Fruit fly (Drosophila melanogaster) whole organism, embryonic: ENCODE measurements around the gene lectin-37Db.

Experiments
- Antp ChIP-seq: fragments of 200-800 bp; sonication (Bioruptor generic); optimal IDR thresholded peaks from 3 replicates; lab custom pipeline; 2016; ENCODE audit warnings: missing biosample characterization, missing genetic modification characterization
- Atf-2 ChIP-seq: fragments of 200-800 bp; sonication (Bioruptor generic); optimal IDR thresholded peaks from 2 replicates; lab custom pipeline; 2016; ENCODE audit warnings: missing biosample characterization, missing genetic modification characterization
- CG10543 ChIP-seq: fragments of 200-800 bp; sonication (Bioruptor generic); optimal IDR thresholded peaks from 3 replicates; lab custom pipeline; 2017; ENCODE audit warnings: missing biosample characterization, mild to moderate bottlenecking, missing genetic modification characterization, moderate library complexity
- CG11247 ChIP-seq: fragments of 200-800 bp; sonication (Bioruptor generic); IDR thresholded peaks from 2 replicates; pipeline ENCODE4 v1.3.6; 2022; ENCODE audit warnings: missing biosample characterization, missing genetic modification characterization
- CG13624 ChIP-seq: fragments of 200-800 bp; sonication (Bioruptor generic); optimal IDR thresholded peaks from 2 replicates; lab custom pipeline; 2016; ENCODE audit warnings: missing biosample characterization, missing genetic modification characterization
- CG15479 ChIP-seq: fragments of 200-800 bp; sonication (Bioruptor generic); optimal IDR thresholded peaks from 3 replicates; lab custom pipeline; 2019; ENCODE audit warnings: missing biosample characterization, mild to moderate bottlenecking, missing genetic modification characterization, moderate library complexity
- CG18476 ChIP-seq: fragments of 200-800 bp; sonication (Bioruptor generic); optimal IDR thresholded peaks from 2 replicates; lab custom pipeline; 2016; ENCODE audit warnings: missing biosample characterization, mild to moderate bottlenecking, missing genetic modification characterization
- CG30431 ChIP-seq: fragments of 200-800 bp; sonication (Bioruptor generic); optimal IDR thresholded peaks from 2 replicates; lab custom pipeline; 2017; ENCODE audit warnings: missing biosample characterization, missing genetic modification characterization
- CG31365 ChIP-seq: fragments of 200-800 bp; sonication (Bioruptor generic); optimal IDR thresholded peaks from 2 replicates; lab custom pipeline; 2018; ENCODE audit warnings: missing biosample characterization, mild to moderate bottlenecking, missing genetic modification characterization
- CG32532 ChIP-seq: fragments of 200-800 bp; sonication (Bioruptor generic); IDR thresholded peaks from 2 replicates; pipeline ENCODE4 v1.3.6; 2022; ENCODE audit warnings: missing biosample characterization, missing genetic modification characterization
- CG34376 ChIP-seq: fragments of 200-800 bp; sonication (Bioruptor generic); optimal IDR thresholded peaks from 2 replicates; lab custom pipeline; 2018; ENCODE audit warnings: missing biosample characterization, mild to moderate bottlenecking, missing genetic modification characterization
- CG5180 ChIP-seq: fragments of 200-800 bp; sonication (Bioruptor generic); optimal IDR thresholded peaks from 3 replicates; lab custom pipeline; 2017; ENCODE audit warnings: missing biosample characterization, missing genetic modification characterization, mild to moderate bottlenecking, moderate library complexity, missing genetic modification reagents
- CG6272 ChIP-seq: fragments of 200-800 bp; sonication (Bioruptor generic); IDR thresholded peaks from 2 replicates; pipeline ENCODE4 v1.3.6; 2022; ENCODE audit warnings: missing biosample characterization, missing genetic modification characterization
- CG7372 ChIP-seq: fragments of 200-800 bp; sonication (Bioruptor generic); IDR thresholded peaks from 2 replicates; pipeline ENCODE4 v1.3.6; 2022; ENCODE audit warnings: missing biosample characterization, missing genetic modification characterization
- CG7963 ChIP-seq: fragments of 200-800 bp; sonication (Bioruptor generic); IDR thresholded peaks from 3 replicates; pipeline ENCODE4 v1.3.6; 2022; ENCODE audit warnings: missing biosample characterization, missing genetic modification characterization; ENCODE audit not compliant: partially characterized antibody
- CG8290 ChIP-seq, 3 experiments: fragments of 200-800 bp; sonication (Bioruptor generic); optimal IDR thresholded peaks; 2 replicates each; lab custom pipeline; 2016 to 2019; ENCODE audit warnings: missing biosample characterization in 3 of 3, missing genetic modification characterization in 3 of 3, mild to moderate bottlenecking in 2 of 3, moderate library complexity in 1 of 3
- D ChIP-seq, 2 experiments: fragments of 200-800 bp in 1 of 2; fragments of >200 bp in 1 of 2; sonication (Bioruptor generic) in 1 of 2; optimal IDR thresholded peaks; 2 replicates in 1 of 2; 3 replicates in 1 of 2; lab custom pipeline; 2017; ENCODE audit warnings: mild to moderate bottlenecking in 1 of 2, missing biosample characterization in 1 of 2, missing genetic modification characterization in 1 of 2, missing genetic modification reagents in 1 of 2
- D19A ChIP-seq: fragments of 200-800 bp; optimal IDR thresholded peaks from 3 replicates; lab custom pipeline; 2019; ENCODE audit warnings: missing biosample characterization, mild to moderate bottlenecking, missing genetic modification characterization, moderate library complexity
- Dek ChIP-seq: fragments of 200-800 bp; sonication (Bioruptor generic); optimal IDR thresholded peaks from 3 replicates; lab custom pipeline; 2019; ENCODE audit warnings: missing biosample characterization, mild to moderate bottlenecking, missing genetic modification characterization, moderate library complexity
- Doc2 ChIP-seq: fragments of 200-800 bp; sonication (Bioruptor generic); IDR thresholded peaks from 2 replicates; pipeline ENCODE4 v1.3.6; 2022; ENCODE audit warnings: missing biosample characterization, missing genetic modification characterization
- Dref ChIP-seq: fragments of 200-800 bp; sonication (Bioruptor generic); IDR thresholded peaks from 2 replicates; pipeline ENCODE4 v1.3.6; 2022; ENCODE audit warnings: missing biosample characterization, missing genetic modification characterization
- Ets65A ChIP-seq: fragments of 200-800 bp; sonication (Bioruptor generic); peaks from one replicate; lab custom pipeline; 2016; ENCODE audit warnings: missing biosample characterization, missing genetic modification characterization
- Hmx ChIP-seq: fragments of 200-800 bp; sonication (Bioruptor generic); optimal IDR thresholded peaks from 2 replicates; lab custom pipeline; 2016; ENCODE audit warnings: missing biosample characterization, missing genetic modification characterization
- Hr51 ChIP-seq, 2 experiments: fragments of 200-800 bp; sonication (Bioruptor generic); optimal IDR thresholded peaks; 2 replicates in 1 of 2; 3 replicates in 1 of 2; lab custom pipeline; 2016 to 2018; ENCODE audit warnings: missing biosample characterization in 2 of 2, missing genetic modification characterization in 2 of 2, mild to moderate bottlenecking in 1 of 2, moderate library complexity in 1 of 2
- MTF-1 ChIP-seq: fragments of 200-800 bp; sonication (Bioruptor generic); optimal IDR thresholded peaks from 2 replicates; lab custom pipeline; 2018; ENCODE audit warnings: missing biosample characterization, mild to moderate bottlenecking, missing genetic modification characterization, borderline replicate concordance
- Ptx1 ChIP-seq: fragments of 200-800 bp; sonication (Bioruptor generic); IDR thresholded peaks from 2 replicates; pipeline ENCODE4 v1.3.6; 2022; ENCODE audit warnings: missing biosample characterization, missing genetic modification characterization
- Six4 ChIP-seq: fragments of 200-800 bp; sonication (Bioruptor generic); optimal IDR thresholded peaks from 2 replicates; lab custom pipeline; 2016; ENCODE audit warnings: missing biosample characterization, missing genetic modification characterization
- Stat92E ChIP-seq, 3 experiments: fragments of >200 bp in 2 of 3; fragments of 200-800 bp in 1 of 3; sonication (Bioruptor generic) in 1 of 3; optimal IDR thresholded peaks; 2 replicates each; lab custom pipeline; 2017 to 2019; ENCODE audit warnings: missing biosample characterization in 3 of 3, missing genetic modification characterization in 3 of 3, mild to moderate bottlenecking in 1 of 3, moderate library complexity in 1 of 3
- Vsx1 ChIP-seq: fragments of 200-800 bp; sonication (Bioruptor generic); optimal IDR thresholded peaks from 2 replicates; lab custom pipeline; 2017; ENCODE audit warnings: missing biosample characterization, mild to moderate bottlenecking, missing genetic modification characterization, missing genetic modification reagents
- ato ChIP-seq: fragments of 200-800 bp; sonication (Bioruptor generic); IDR thresholded peaks from 2 replicates; pipeline ENCODE4 v1.3.6; 2022; ENCODE audit warnings: missing biosample characterization, missing genetic modification characterization; ENCODE audit not compliant: partially characterized antibody
- bsh ChIP-seq, 2 experiments: fragments of 200-800 bp; sonication (Bioruptor generic); optimal IDR thresholded peaks; 2 replicates each; lab custom pipeline; 2017 to 2018; ENCODE audit warnings: mild to moderate bottlenecking in 2 of 2, missing biosample characterization in 2 of 2, missing genetic modification characterization in 2 of 2, moderate library complexity in 1 of 2
- cad ChIP-seq: fragments of >200 bp; optimal IDR thresholded peaks from 2 replicates; lab custom pipeline; 2017; ENCODE audit warnings: missing biosample characterization, missing genetic modification characterization
- crc ChIP-seq: fragments of 200-800 bp; sonication (Bioruptor generic); optimal IDR thresholded peaks from 2 replicates; lab custom pipeline; 2016; ENCODE audit warnings: missing biosample characterization, missing genetic modification characterization
- dan ChIP-seq: fragments of 200-800 bp; sonication (Bioruptor generic); IDR thresholded peaks from 2 replicates; pipeline ENCODE4 v1.3.6; 2022; ENCODE audit warnings: missing biosample characterization, missing genetic modification characterization
- eve ChIP-seq, 2 experiments: fragments of >200 bp; optimal IDR thresholded peaks; 2 replicates each; lab custom pipeline; 2017; ENCODE audit warnings: missing biosample characterization in 2 of 2, missing genetic modification characterization in 2 of 2
- eyg ChIP-seq: fragments of 200-800 bp; sonication (Bioruptor generic); optimal IDR thresholded peaks from 3 replicates; lab custom pipeline; 2016; ENCODE audit warnings: missing biosample characterization, missing genetic modification characterization
- fd102C ChIP-seq: fragments of 200-800 bp; sonication (Bioruptor generic); optimal IDR thresholded peaks from 2 replicates; lab custom pipeline; 2018; ENCODE audit warnings: missing biosample characterization, mild to moderate bottlenecking, missing genetic modification characterization, moderate library complexity
- insv ChIP-seq, 2 experiments: fragments of 200-800 bp; sonication (Bioruptor generic); optimal IDR thresholded peaks; 3 replicates each; lab custom pipeline; 2016 to 2018; ENCODE audit warnings: missing biosample characterization in 2 of 2, missing genetic modification characterization in 2 of 2
- kni ChIP-seq: fragments of 200-800 bp; sonication (Bioruptor generic); optimal IDR thresholded peaks from 3 replicates; lab custom pipeline; 2017; ENCODE audit warnings: mild to moderate bottlenecking, missing biosample characterization, missing genetic modification reagents, missing genetic modification characterization
- lov ChIP-seq, 2 experiments: fragments of 200-800 bp in 1 of 2; fragments of >200 bp in 1 of 2; sonication (Bioruptor generic) in 1 of 2; IDR thresholded peaks in 1 of 2; optimal IDR thresholded peaks in 1 of 2; 2 replicates in 1 of 2; 3 replicates in 1 of 2; pipeline versions ENCODE4 v1.3.6 to Lab custom; 2017 to 2022; ENCODE audit warnings: missing biosample characterization in 1 of 2, missing genetic modification characterization in 1 of 2
- nau ChIP-seq: fragments of 200-800 bp; sonication (Bioruptor generic); optimal IDR thresholded peaks from 3 replicates; lab custom pipeline; 2017; ENCODE audit warnings: missing biosample characterization, mild to moderate bottlenecking, missing genetic modification characterization, missing genetic modification reagents
- org-1 ChIP-seq: fragments of 200-800 bp; sonication (Bioruptor generic); optimal IDR thresholded peaks from 2 replicates; lab custom pipeline; 2017; ENCODE audit warnings: missing biosample characterization, missing genetic modification characterization
- otp ChIP-seq: fragments of 200-800 bp; sonication (Bioruptor generic); IDR thresholded peaks from 3 replicates; pipeline ENCODE4, ENCODE4 v1.3.6; 2022; ENCODE audit warnings: missing biosample characterization, missing genetic modification characterization
- scrt ChIP-seq: fragments of 200-800 bp; sonication (Bioruptor generic); optimal IDR thresholded peaks from 2 replicates; lab custom pipeline; 2018; ENCODE audit warnings: missing biosample characterization, mild to moderate bottlenecking, missing genetic modification characterization, moderate library complexity
- stwl ChIP-seq: fragments of 200-800 bp; sonication (Bioruptor generic); optimal IDR thresholded peaks from 3 replicates; lab custom pipeline; 2018; ENCODE audit warnings: missing biosample characterization, mild to moderate bottlenecking, missing genetic modification characterization, moderate library complexity
- tio ChIP-seq: fragments of 200-800 bp; sonication (Bioruptor generic); optimal IDR thresholded peaks from 2 replicates; lab custom pipeline; 2017; ENCODE audit warnings: missing biosample characterization, missing genetic modification characterization, inconsistent platforms
- z ChIP-seq: fragments of 200-800 bp; sonication (Bioruptor generic); IDR thresholded peaks from 3 replicates; pipeline ENCODE4 v1.3.6; 2022; ENCODE audit warnings: missing biosample characterization, missing genetic modification characterization

The lectin-37Db gene

dm6 chr2L:19389749-19390148 is 29.1 kb upstream of the lectin-37Db start, which contains the start of gene CG17549 (continued):
- TF ChIP-seq Hr51 (GFP tag; optimal IDR thresholded peaks at IDR 0.05; lab: Kevin White, UChicago) (no peak), dan (GFP tag; lab: Robert Waterston, UW) (no peak)

- TF ChIP-seq Hmx (GFP tag; lab: Kevin White, UChicago) (no peak), crc (no peak), Ptx1 (GFP tag; lab: Robert Waterston, UW) (no peak), CG15479 (no peak), tio (GFP tag; lab: Kevin White, UChicago) (no peak), eve (GFP tag; optimal IDR thresholded peaks at IDR 0.05; lab: Kevin White, UChicago) (no peak), Vsx1 (no peak), ato (GFP tag; lab: Robert Waterston, UW) (no peak), CG11247 (GFP tag; lab: Robert Waterston, UW) (no peak), Atf-2 (GFP tag; lab: Kevin White, UChicago) (no peak), z (no peak), Six4 (no peak), fd102C (no peak), Stat92E (GFP tag; optimal IDR thresholded peaks at IDR 0.05; lab: Kevin White, UChicago) (no peak), CG32532 (GFP tag; lab: Robert Waterston, UW) (no peak), CG10543 (no peak), CG31365 (tag; lab: Kevin White, UChicago) (no peak), otp (no peak), cad (GFP tag; lab: Kevin White, UChicago) (peak; percentile 86), CG7372 (no peak), nau (no peak), Antp (GFP tag; lab: Kevin White, UChicago) (no peak), lov (optimal IDR thresholded peaks at IDR 0.05; lab: Kevin White, UChicago) (no peak), lov (GFP tag; IDR thresholded peaks at IDR 0.05; lab: Robert Waterston, UW) (no peak), Dek (peak; percentile 7), Ets65A (GFP tag; lab: Kevin White, UChicago) (peak; percentile 5), D (optimal IDR thresholded peaks at IDR 0.05; lab: Kevin White, UChicago) (no peak), D (GFP tag; optimal IDR thresholded peaks at IDR 0.05; lab: Kevin White, UChicago) (no peak), stwl (tag; lab: Kevin White, UChicago) (peak; percentile 64), bsh (GFP tag; optimal IDR thresholded peaks at IDR 0.05; lab: Kevin White, UChicago) (no peak), CG34376 (GFP tag; lab: Kevin White, UChicago) (no peak), CG13624 (no peak), CG5180 (GFP tag; lab: Kevin White, UChicago) (peak; percentile 26), MTF-1 (GFP tag; lab: Kevin White, UChicago) (no peak), Dref (GFP tag; lab: Robert Waterston, UW) (0 out of 2 replicates have a peak, but pooled peaks have one; percentile 9), Doc2 (GFP tag; lab: Robert Waterston, UW) (no peak), CG18476 (no peak), CG8290 (GFP tag; optimal IDR thresholded peaks at IDR 0.05; lab: Kevin White, UChicago) (no peak), CG8290 (tag; optimal IDR thresholded peaks at IDR 0.05; lab: Kevin White, UChicago) (peak in 1 of 2 experiments; percentile 61), insv (GFP tag; optimal IDR thresholded peaks at IDR 0.05; lab: Kevin White, UChicago) (no peak), org-1 (GFP tag; lab: Kevin White, UChicago) (no peak), D19A (no peak), scrt (GFP tag; lab: Kevin White, UChicago) (peak; percentile 8), eyg (GFP tag; lab: Kevin White, UChicago) (no peak), CG30431 (GFP tag; lab: Kevin White, UChicago) (no peak), kni (no peak), CG6272 (GFP tag; lab: Robert Waterston, UW) (no peak), CG7963 (GFP tag; lab: Robert Waterston, UW) (peak; percentile 11; the same call in 1 of the 3 replicates)
Measured at dm6 chr2L:19393703-19394210, 25.1 kb upstream of the lectin-37Db start, which contains the start of gene CG31798. CG31798 (plus strand) TSS chr2L:19394160.
